Fruit fly (Drosophila melanogaster): ENCODE data around the gene CG34176.

CG34176 gene

DNA sequence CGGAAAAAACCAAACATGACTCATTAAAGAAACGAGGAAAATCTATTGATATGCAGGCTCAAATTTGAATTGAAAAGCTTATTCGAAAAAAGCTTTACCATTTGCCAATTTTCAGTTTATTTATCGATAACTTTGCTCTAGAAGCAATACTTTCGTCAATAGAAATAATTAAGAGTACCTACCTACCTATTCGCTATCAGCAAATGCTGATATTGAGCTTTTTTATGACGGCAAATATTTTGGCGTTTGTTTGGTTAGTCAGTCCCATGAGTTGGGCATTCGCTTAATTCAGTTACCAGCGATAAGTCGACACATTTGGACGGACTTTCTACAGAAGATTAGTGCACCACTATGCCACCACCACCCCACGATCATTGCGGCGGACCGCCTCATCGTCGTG, at the start of gene CG34176:
Gene CG34176 (plus strand): TSS at position 301 of the 400 bp plus-strand sequence.
- TF ChIP-seq CG8301 (tag; optimal IDR thresholded peaks at IDR 0.05) (no peak), Pif1B (GFP tag; optimal IDR thresholded peaks at IDR 0.05) (no peak), CG13204 (GFP tag; optimal IDR thresholded peaks at IDR 0.05) (no peak), CG15710 (tag; optimal IDR thresholded peaks at IDR 0.05) (no peak), D1 (tag; optimal IDR thresholded peaks at IDR 0.05) (no peak), CG10348 (GFP tag; IDR thresholded peaks at IDR 0.05) (no peak), CG4496 (GFP tag; IDR thresholded peaks at IDR 0.05) (no peak), CG17806 (tag; optimal IDR thresholded peaks at IDR 0.05) (no peak), Pif1A (GFP tag; optimal IDR thresholded peaks at IDR 0.05) (no peak)

DNA sequence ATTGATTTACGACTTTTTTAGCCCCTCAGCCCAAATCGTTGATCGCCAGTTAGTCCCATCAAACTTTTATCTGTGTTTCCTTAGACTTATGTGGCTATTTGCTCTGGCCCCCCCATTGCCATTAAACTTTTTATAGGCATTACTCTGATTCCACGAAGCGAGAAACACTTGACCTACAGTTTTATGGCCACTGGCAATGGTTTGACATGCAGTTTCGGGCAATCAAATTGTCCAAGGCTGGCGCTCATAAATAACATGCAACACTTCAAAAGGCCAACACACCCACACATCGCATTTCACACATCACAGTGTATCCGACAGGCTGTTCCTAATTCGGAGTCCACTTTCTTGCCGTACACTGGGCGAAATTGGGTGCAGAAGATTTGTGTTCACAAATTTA, 35.6 kb upstream of the CG34176 start:
- no peak for TF ChIP-seq Ets98B (GFP tag; IDR thresholded peaks at IDR 0.05)
- TF ChIP-seq EcR (GFP tag; optimal IDR thresholded peaks at IDR 0.05): no peak
- TF ChIP-seq fd96Ca (GFP tag; IDR thresholded peaks at IDR 0.05): no peak
- no peak for TF ChIP-seq CG14655 (GFP tag; optimal IDR thresholded peaks at IDR 0.05)

DNA sequence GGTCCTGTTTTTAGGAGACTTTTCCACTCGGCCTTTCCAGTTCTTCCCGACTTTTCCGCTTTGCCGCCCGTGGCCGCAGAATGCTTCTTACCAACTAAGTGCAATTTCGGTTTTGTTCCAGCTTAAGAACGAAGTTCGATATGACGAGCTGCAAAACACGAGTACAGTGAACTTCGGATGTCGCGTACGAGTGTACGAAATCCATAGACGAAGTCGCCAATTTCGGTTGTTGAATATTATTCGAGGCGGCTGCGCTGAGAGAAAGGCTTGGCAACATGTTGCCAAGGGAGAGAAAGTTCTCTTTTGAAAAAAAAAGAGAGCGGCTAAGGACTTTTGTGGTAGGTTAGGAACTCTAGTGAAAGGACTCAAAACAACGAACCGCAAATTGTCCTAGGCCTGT, 12.2 kb upstream of the CG34176 start, which contains the start of gene fred:
Gene fred (minus strand): TSS at position 76 of the 400 bp plus-strand sequence.
- no peak for TF ChIP-seq EcR (GFP tag; optimal IDR thresholded peaks at IDR 0.05)
- no peak for TF ChIP-seq gl (tag; optimal IDR thresholded peaks at IDR 0.05)
- no peak for TF ChIP-seq D1 (tag; optimal IDR thresholded peaks at IDR 0.05)
- no peak for TF ChIP-seq CG9948 (tag; optimal IDR thresholded peaks at IDR 0.05)
- TF ChIP-seq CG32121 (GFP tag; IDR thresholded peaks at IDR 0.05): no peak

DNA sequence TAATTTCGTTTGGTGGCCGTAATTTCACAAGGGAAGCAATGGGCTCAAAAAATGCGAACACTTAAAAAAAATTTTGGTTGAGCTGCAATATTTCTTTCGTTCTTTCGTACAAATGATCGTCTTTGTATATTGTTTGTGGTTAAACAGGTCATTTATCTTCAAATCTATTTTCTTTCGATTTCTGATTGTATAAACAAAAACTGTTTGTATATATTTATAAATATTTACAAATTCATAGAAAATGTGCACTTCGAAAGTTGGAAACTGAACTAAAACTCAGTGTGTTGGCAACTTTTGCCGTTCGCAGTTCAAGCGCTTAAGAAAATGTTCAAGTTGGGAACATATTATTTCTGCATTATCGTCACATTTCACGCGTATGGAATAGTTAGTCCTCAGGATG, 4.2 kb upstream of the CG34176 start, which contains the start of gene CG43797:
Gene CG43797 (plus strand): TSS at position 301 of the 400 bp plus-strand sequence.
- no peak for TF ChIP-seq Pif1B (GFP tag; optimal IDR thresholded peaks at IDR 0.05)

DNA sequence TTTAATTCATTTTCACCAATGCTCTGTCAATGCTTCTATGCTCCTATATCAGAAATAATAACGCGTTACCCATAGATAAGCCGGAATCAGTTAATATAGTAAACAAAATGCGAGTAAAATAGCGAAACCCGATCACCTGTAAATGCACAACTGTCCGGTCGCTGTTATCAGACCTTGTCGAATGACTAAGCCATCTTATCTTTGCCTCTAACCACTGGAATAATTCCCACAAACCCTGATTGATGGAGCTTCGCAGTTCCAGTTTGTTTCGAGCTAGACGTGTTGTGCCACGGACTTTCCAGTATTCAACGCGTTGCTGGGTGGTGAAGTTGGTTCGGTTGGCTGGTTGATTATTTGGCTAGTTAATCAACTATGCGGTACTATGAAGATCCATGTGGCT, 804 bp downstream of the CG34176 start, which contains the start of gene CG15422:
Gene CG15422 (plus strand): TSS at position 301 of the 400 bp plus-strand sequence.
- TF ChIP-seq Pif1A (GFP tag; optimal IDR thresholded peaks at IDR 0.05) (no peak), fd96Ca (GFP tag; IDR thresholded peaks at IDR 0.05) (no peak), Ets98B (GFP tag; IDR thresholded peaks at IDR 0.05) (no peak), rn (GFP tag; IDR thresholded peaks at IDR 0.05) (no peak), gl (tag; optimal IDR thresholded peaks at IDR 0.05) (no peak), Snoo (tag; optimal IDR thresholded peaks at IDR 0.05) (no peak), CG17806 (tag; optimal IDR thresholded peaks at IDR 0.05) (no peak), CG8301 (tag; optimal IDR thresholded peaks at IDR 0.05) (no peak)

DNA sequence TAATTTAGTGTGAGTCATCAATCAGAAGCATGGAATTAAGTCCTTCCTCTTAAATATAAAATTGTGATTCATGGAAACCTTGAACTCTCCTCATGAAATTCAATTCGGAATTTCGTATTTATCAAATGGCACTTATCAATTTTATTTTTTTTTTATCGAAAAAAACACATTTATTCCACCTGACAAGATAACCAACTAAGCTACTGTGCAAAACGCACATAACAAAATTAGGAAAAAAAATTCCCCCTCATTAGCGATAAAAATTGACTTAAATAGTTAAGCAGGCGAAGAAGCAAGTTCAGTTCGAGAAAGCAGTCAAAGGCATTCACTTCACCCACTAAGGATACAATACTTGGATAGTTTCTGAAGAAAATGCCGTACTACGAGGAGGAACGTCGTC, 1.9 kb downstream of the CG34176 start, which contains the start of gene CG15423:
Gene CG15423 (plus strand): TSS at position 301 of the 400 bp plus-strand sequence.
- TF ChIP-seq D1 (tag; optimal IDR thresholded peaks at IDR 0.05): no peak

DNA sequence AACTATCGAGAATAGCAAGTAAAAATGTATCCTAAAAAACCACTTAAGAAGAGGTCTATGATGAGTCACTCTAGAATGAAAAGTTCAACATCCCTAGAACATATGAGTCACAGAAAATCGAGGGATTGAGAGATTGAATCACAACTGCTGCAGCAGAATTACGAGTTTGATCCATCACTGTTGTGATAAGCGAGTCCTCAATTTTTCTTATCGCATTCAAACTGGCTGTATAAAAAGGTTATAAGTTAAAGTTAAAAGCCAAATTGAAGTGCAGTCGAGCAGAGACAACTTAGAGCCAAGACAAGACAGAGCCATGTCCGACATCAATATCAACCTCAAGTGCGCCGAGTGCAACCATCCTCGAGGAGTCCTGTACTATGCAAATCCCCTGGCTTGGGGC, 3.5 kb downstream of the CG34176 start, which contains the start of gene CG43773:
Gene CG43773 (plus strand): TSS at position 301 of the 400 bp plus-strand sequence.
- no peak for TF ChIP-seq CG8301 (tag; optimal IDR thresholded peaks at IDR 0.05)
- TF ChIP-seq CG10348 (GFP tag; IDR thresholded peaks at IDR 0.05): no peak
- no peak for TF ChIP-seq gl (tag; optimal IDR thresholded peaks at IDR 0.05)
- TF ChIP-seq CG8159 (tag; optimal IDR thresholded peaks at IDR 0.05): no peak
- TF ChIP-seq CG4496 (GFP tag; IDR thresholded peaks at IDR 0.05): no peak
- TF ChIP-seq Pif1B (GFP tag; optimal IDR thresholded peaks at IDR 0.05): no peak
- TF ChIP-seq CG9948 (tag; optimal IDR thresholded peaks at IDR 0.05): no peak
- no peak for TF ChIP-seq CG15710 (tag; optimal IDR thresholded peaks at IDR 0.05)
- no peak for TF ChIP-seq rn (GFP tag; IDR thresholded peaks at IDR 0.05)
- no peak for TF ChIP-seq Snoo (tag; optimal IDR thresholded peaks at IDR 0.05)
- TF ChIP-seq fd96Ca (GFP tag; IDR thresholded peaks at IDR 0.05): no peak
- no peak for TF ChIP-seq CG32121 (GFP tag; IDR thresholded peaks at IDR 0.05)
- no peak for TF ChIP-seq CG14655 (GFP tag; optimal IDR thresholded peaks at IDR 0.05)
- no peak for TF ChIP-seq CG17806 (tag; optimal IDR thresholded peaks at IDR 0.05)
- no peak for TF ChIP-seq CG34367 (tag; optimal IDR thresholded peaks at IDR 0.05)
- TF ChIP-seq D1 (tag; optimal IDR thresholded peaks at IDR 0.05): no peak

DNA sequence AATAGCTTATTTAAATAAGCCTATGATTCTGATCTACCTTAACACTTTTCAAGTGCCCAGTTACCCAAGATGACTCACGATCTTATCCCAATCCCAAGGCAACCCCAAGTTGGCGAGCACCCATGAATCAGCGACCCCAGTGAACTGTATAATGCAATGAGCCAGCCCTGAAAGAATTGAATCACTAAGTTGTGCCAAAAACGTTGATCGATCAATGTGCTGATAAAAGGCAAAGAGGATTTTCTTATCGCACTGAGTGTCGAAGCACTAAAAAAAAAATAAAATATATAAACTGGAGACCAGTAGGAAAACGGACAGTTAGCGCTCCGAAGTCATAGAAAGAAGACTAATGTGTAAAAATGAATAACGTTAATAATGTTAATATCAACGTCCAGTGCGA, 4.5 kb downstream of the CG34176 start, which contains the start of gene CG43774:
Gene CG43774 (plus strand): TSS at position 301 of the 400 bp plus-strand sequence.
- no peak for TF ChIP-seq CG4496 (GFP tag; IDR thresholded peaks at IDR 0.05)
- TF ChIP-seq CG32121 (GFP tag; IDR thresholded peaks at IDR 0.05): no peak
- TF ChIP-seq EcR (GFP tag; optimal IDR thresholded peaks at IDR 0.05): no peak
- no peak for TF ChIP-seq Ets98B (GFP tag; IDR thresholded peaks at IDR 0.05)
- TF ChIP-seq fd96Ca (GFP tag; IDR thresholded peaks at IDR 0.05): no peak
- TF ChIP-seq CG14655 (GFP tag; optimal IDR thresholded peaks at IDR 0.05): no peak
- no peak for TF ChIP-seq Snoo (tag; optimal IDR thresholded peaks at IDR 0.05)
- TF ChIP-seq CG8159 (tag; optimal IDR thresholded peaks at IDR 0.05): no peak
- no peak for TF ChIP-seq rn (GFP tag; IDR thresholded peaks at IDR 0.05)
- no peak for TF ChIP-seq CG12605 (GFP tag; IDR thresholded peaks at IDR 0.05)
- no peak for TF ChIP-seq CG15710 (tag; optimal IDR thresholded peaks at IDR 0.05)
- no peak for TF ChIP-seq gl (tag; optimal IDR thresholded peaks at IDR 0.05)
- no peak for TF ChIP-seq CG8301 (tag; optimal IDR thresholded peaks at IDR 0.05)
- no peak for TF ChIP-seq CG9948 (tag; optimal IDR thresholded peaks at IDR 0.05)
- no peak for TF ChIP-seq D1 (tag; optimal IDR thresholded peaks at IDR 0.05)
- no peak for TF ChIP-seq CG34367 (tag; optimal IDR thresholded peaks at IDR 0.05)
- TF ChIP-seq Pif1A (GFP tag; optimal IDR thresholded peaks at IDR 0.05): no peak
- no peak for TF ChIP-seq CG17806 (tag; optimal IDR thresholded peaks at IDR 0.05)
- TF ChIP-seq CG13204 (GFP tag; optimal IDR thresholded peaks at IDR 0.05): no peak
